Fruit fly (Drosophila melanogaster): ENCODE data around the gene Meltrin.

Gene Meltrin

dm6 chr3R:14696949-14697513, at the start of gene Meltrin:
Gene Meltrin (minus strand): TSS chr3R:14697292.
- TF ChIP-seq Sp1 (GFP tag; optimal IDR thresholded peaks at IDR 0.05) (peak; percentile 67), CG32264 (GFP tag; optimal IDR thresholded peaks at IDR 0.05) (no peak), Mio (GFP tag; optimal IDR thresholded peaks at IDR 0.05) (no peak), Hr83 (GFP tag; optimal IDR thresholded peaks at IDR 0.05; ENCODE audit: poor library complexity, severe bottlenecking) (peak; percentile 90), Hnf4 (GFP tag; optimal IDR thresholded peaks at IDR 0.05) (peak; percentile 69), OdsH (GFP tag; optimal IDR thresholded peaks at IDR 0.05) (peak; percentile 37), Jra (GFP tag; optimal IDR thresholded peaks at IDR 0.05) (peak; percentile 71), N (GFP tag; optimal IDR thresholded peaks at IDR 0.05) (no peak), Dif (GFP tag; optimal IDR thresholded peaks at IDR 0.05; ENCODE audit: partially characterized antibody) (peak; percentile 74), Vsx2 (GFP tag; optimal IDR thresholded peaks at IDR 0.05; ENCODE audit: partially characterized antibody) (no peak), foxo (GFP tag; optimal IDR thresholded peaks at IDR 0.05) (peak in 1 of 2 experiments; percentile 57), pan (optimal IDR thresholded peaks at IDR 0.05) (no peak), CrebA (GFP tag; optimal IDR thresholded peaks at IDR 0.05; ENCODE audit: borderline replicate concordance) (no peak), rgr (GFP tag; optimal IDR thresholded peaks at IDR 0.05) (peak; percentile 71), psq (GFP tag; optimal IDR thresholded peaks at IDR 0.05) (peak; percentile 53), br (GFP tag; optimal IDR thresholded peaks at IDR 0.05) (peak; percentile 46), Myc (optimal IDR thresholded peaks at IDR 0.05) (no peak), woc (GFP tag; optimal IDR thresholded peaks at IDR 0.05) (no peak), dl (GFP tag; optimal IDR thresholded peaks at IDR 0.05; ENCODE audit: insufficient read depth in 1 of 2, partially characterized antibody in 2 of 2) (peak in 1 of 2 experiments; percentile 65), HLH106 (tag; optimal IDR thresholded peaks at IDR 0.05) (peak; percentile 42), brk (GFP tag; optimal IDR thresholded peaks at IDR 0.05) (peak; percentile 80), GATAd (GFP tag; optimal IDR thresholded peaks at IDR 0.05) (no peak), Dfd (GFP tag; optimal IDR thresholded peaks at IDR 0.05) (no peak), sv (GFP tag; optimal IDR thresholded peaks at IDR 0.05) (peak; percentile 61), jim (GFP tag; optimal IDR thresholded peaks at IDR 0.05) (peak; percentile 77), lola (GFP tag; optimal IDR thresholded peaks at IDR 0.05) (no peak), dmrt93B (GFP tag; optimal IDR thresholded peaks at IDR 0.05) (no peak), Abd-B (GFP tag; optimal IDR thresholded peaks at IDR 0.05) (no peak), sage (GFP tag; optimal IDR thresholded peaks at IDR 0.05) (no peak), ey (GFP tag; optimal IDR thresholded peaks at IDR 0.05) (no peak), Rel (GFP tag; optimal IDR thresholded peaks at IDR 0.05) (no peak), Rel (tag; optimal IDR thresholded peaks at IDR 0.05) (peak; percentile 81), tai (GFP tag; optimal IDR thresholded peaks at IDR 0.05) (peak; percentile 60), CG9705 (GFP tag; optimal IDR thresholded peaks at IDR 0.05) (no peak), dsf (GFP tag; optimal IDR thresholded peaks at IDR 0.05; ENCODE audit: borderline replicate concordance) (peak; percentile 15), usp (GFP tag; optimal IDR thresholded peaks at IDR 0.05) (no peak), h (GFP tag; optimal IDR thresholded peaks at IDR 0.05) (peak; percentile 68), Hr78 (GFP tag; optimal IDR thresholded peaks at IDR 0.05) (no peak), fru (GFP tag; optimal IDR thresholded peaks at IDR 0.05) (peak; percentile 68)

dm6 chr3R:14744339-14745129, 47.4 kb upstream of the Meltrin start:
- TF ChIP-seq Dif (GFP tag; optimal IDR thresholded peaks at IDR 0.05; ENCODE audit: partially characterized antibody) (no peak), CG32264 (GFP tag; optimal IDR thresholded peaks at IDR 0.05) (no peak), woc (GFP tag; optimal IDR thresholded peaks at IDR 0.05) (no peak), sv (GFP tag; optimal IDR thresholded peaks at IDR 0.05) (no peak), rgr (GFP tag; optimal IDR thresholded peaks at IDR 0.05) (peak; percentile 52), CrebA (GFP tag; optimal IDR thresholded peaks at IDR 0.05; ENCODE audit: borderline replicate concordance) (no peak), Hnf4 (GFP tag; optimal IDR thresholded peaks at IDR 0.05) (no peak), Hr78 (GFP tag; optimal IDR thresholded peaks at IDR 0.05) (no peak), tai (GFP tag; optimal IDR thresholded peaks at IDR 0.05) (no peak), dl (GFP tag; optimal IDR thresholded peaks at IDR 0.05; ENCODE audit: insufficient read depth in 1 of 2, partially characterized antibody in 2 of 2) (no peak), Mio (GFP tag; optimal IDR thresholded peaks at IDR 0.05) (no peak), N (GFP tag; optimal IDR thresholded peaks at IDR 0.05) (no peak), fru (GFP tag; optimal IDR thresholded peaks at IDR 0.05) (peak; percentile 50), Dfd (GFP tag; optimal IDR thresholded peaks at IDR 0.05) (no peak), sage (GFP tag; optimal IDR thresholded peaks at IDR 0.05) (no peak), psq (GFP tag; optimal IDR thresholded peaks at IDR 0.05) (no peak), HLH106 (tag; optimal IDR thresholded peaks at IDR 0.05) (peak; percentile 23), Abd-B (GFP tag; optimal IDR thresholded peaks at IDR 0.05) (no peak), Rel (GFP tag; optimal IDR thresholded peaks at IDR 0.05) (no peak), Rel (tag; optimal IDR thresholded peaks at IDR 0.05) (peak; percentile 44), Myc (optimal IDR thresholded peaks at IDR 0.05) (no peak), dmrt93B (GFP tag; optimal IDR thresholded peaks at IDR 0.05) (peak; percentile 11), usp (GFP tag; optimal IDR thresholded peaks at IDR 0.05) (no peak), Vsx2 (GFP tag; optimal IDR thresholded peaks at IDR 0.05; ENCODE audit: partially characterized antibody) (no peak), CG9705 (GFP tag; optimal IDR thresholded peaks at IDR 0.05) (no peak), GATAd (GFP tag; optimal IDR thresholded peaks at IDR 0.05) (no peak), OdsH (GFP tag; optimal IDR thresholded peaks at IDR 0.05) (peak; percentile 33), dsf (GFP tag; optimal IDR thresholded peaks at IDR 0.05; ENCODE audit: borderline replicate concordance) (no peak), jim (GFP tag; optimal IDR thresholded peaks at IDR 0.05) (no peak), brk (GFP tag; optimal IDR thresholded peaks at IDR 0.05) (no peak), Sp1 (GFP tag; optimal IDR thresholded peaks at IDR 0.05) (peak; percentile 61), Jra (GFP tag; optimal IDR thresholded peaks at IDR 0.05) (no peak), pan (optimal IDR thresholded peaks at IDR 0.05) (no peak), ey (GFP tag; optimal IDR thresholded peaks at IDR 0.05) (no peak), br (GFP tag; optimal IDR thresholded peaks at IDR 0.05) (peak; percentile 40), foxo (GFP tag; optimal IDR thresholded peaks at IDR 0.05) (peak in 1 of 2 experiments; percentile 40), h (GFP tag; optimal IDR thresholded peaks at IDR 0.05) (peak; percentile 61), Hr83 (GFP tag; optimal IDR thresholded peaks at IDR 0.05; ENCODE audit: poor library complexity, severe bottlenecking) (peak; percentile 74), lola (GFP tag; optimal IDR thresholded peaks at IDR 0.05) (no peak)
